Fruit fly (Drosophila melanogaster) whole organism, adult: ENCODE results near the gene Cad86C.

Source experiments
- CG11617 ChIP-seq: fragments of 200-800 bp; sonication (Bioruptor generic); optimal IDR thresholded peaks from 2 replicates; lab custom pipeline; 2017; ENCODE audit warnings: mild to moderate bottlenecking, missing biosample characterization, missing genetic modification reagents, missing genetic modification characterization
- CG12768 ChIP-seq: fragments of 200-800 bp; sonication (Bioruptor generic); optimal IDR thresholded peaks from 2 replicates; lab custom pipeline; 2017; ENCODE audit warnings: missing biosample characterization, missing genetic modification characterization, mild to moderate bottlenecking, moderate library complexity, missing genetic modification reagents
- CG14711 ChIP-seq: fragments of 200-800 bp; sonication (Bioruptor generic); optimal IDR thresholded peaks from 2 replicates; lab custom pipeline; 2018; ENCODE audit warnings: missing biosample characterization, mild to moderate bottlenecking, missing genetic modification characterization, moderate library complexity
- CG1620 ChIP-seq: fragments of 200-800 bp; sonication (Bioruptor generic); optimal IDR thresholded peaks from 2 replicates; lab custom pipeline; 2016; ENCODE audit warnings: missing biosample characterization, missing genetic modification characterization
- CG33017 ChIP-seq: fragments of 200-800 bp; sonication (Bioruptor generic); optimal IDR thresholded peaks from 2 replicates; lab custom pipeline; 2018; ENCODE audit warnings: missing biosample characterization, mild to moderate bottlenecking, missing genetic modification characterization, moderate library complexity
- CG5204 ChIP-seq: fragments of 200-800 bp; sonication (Bioruptor generic); optimal IDR thresholded peaks from 2 replicates; lab custom pipeline; 2016; ENCODE audit warnings: missing biosample characterization, missing genetic modification characterization
- CG7045 ChIP-seq: fragments of 200-800 bp; sonication (Bioruptor generic); optimal IDR thresholded peaks from 2 replicates; lab custom pipeline; 2017; ENCODE audit warnings: missing biosample characterization, mild to moderate bottlenecking, missing genetic modification characterization
- CG7101 ChIP-seq: fragments of 200-800 bp; sonication (Bioruptor generic); optimal IDR thresholded peaks from 2 replicates; lab custom pipeline; 2018; ENCODE audit warnings: missing biosample characterization, mild to moderate bottlenecking, missing genetic modification characterization, moderate library complexity
- Clk ChIP-seq: fragments of 200-800 bp; sonication (Bioruptor generic); optimal IDR thresholded peaks from 2 replicates; lab custom pipeline; 2017; ENCODE audit warnings: missing biosample characterization, missing genetic modification characterization
- Crg-1 ChIP-seq: fragments of 200-800 bp; sonication (Bioruptor generic); optimal IDR thresholded peaks from 2 replicates; lab custom pipeline; 2016; ENCODE audit warnings: missing biosample characterization, missing genetic modification characterization
- Hr96 ChIP-seq: fragments of 200-800 bp; sonication (Bioruptor generic); optimal IDR thresholded peaks from 2 replicates; lab custom pipeline; 2016; ENCODE audit warnings: missing biosample characterization, missing genetic modification characterization
- Mnt ChIP-seq: fragments of 200-800 bp; sonication (Bioruptor generic); optimal IDR thresholded peaks from 2 replicates; lab custom pipeline; 2016; ENCODE audit warnings: missing biosample characterization, mild to moderate bottlenecking, missing genetic modification characterization
- bab1 ChIP-seq: fragments of 200-800 bp; sonication (Bioruptor generic); optimal IDR thresholded peaks from 3 replicates; lab custom pipeline; 2019; ENCODE audit warnings: missing biosample characterization, mild to moderate bottlenecking, missing genetic modification characterization, moderate library complexity
- cic ChIP-seq: fragments of 200-800 bp; sonication (Bioruptor generic); optimal IDR thresholded peaks from 2 replicates; lab custom pipeline; 2017; ENCODE audit warnings: missing biosample characterization, mild to moderate bottlenecking, missing genetic modification characterization, moderate library complexity
- cnc ChIP-seq, 2 experiments: fragments of >200 bp; optimal IDR thresholded peaks; 2 replicates each; lab custom pipeline; 2017
- kay ChIP-seq: fragments of 200-800 bp; sonication (Bioruptor generic); peaks from one replicate; lab custom pipeline; 2016; ENCODE audit warnings: missing biosample characterization, missing genetic modification characterization, borderline replicate concordance
- ovo ChIP-seq: fragments of 200-800 bp; sonication (Bioruptor generic); optimal IDR thresholded peaks from 2 replicates; lab custom pipeline; 2016; ENCODE audit warnings: missing biosample characterization, missing genetic modification characterization
- pad ChIP-seq: fragments of 200-800 bp; sonication (Bioruptor generic); optimal IDR thresholded peaks from 3 replicates; lab custom pipeline; 2017; ENCODE audit warnings: missing biosample characterization, missing genetic modification characterization, mild to moderate bottlenecking, moderate library complexity, missing genetic modification reagents
- tj ChIP-seq: fragments of 200-800 bp; sonication (Bioruptor generic); optimal IDR thresholded peaks from 3 replicates; lab custom pipeline; 2017; ENCODE audit warnings: missing biosample characterization, mild to moderate bottlenecking, missing genetic modification characterization, moderate library complexity
- toe ChIP-seq: fragments of 200-800 bp; sonication (Bioruptor generic); optimal IDR thresholded peaks from 2 replicates; lab custom pipeline; 2016; ENCODE audit warnings: missing biosample characterization, missing genetic modification characterization

The Cad86C gene

dm6 chr3R:10854243-10854874 lies 27.5 kb downstream of the Cad86C start, which contains the start of the genes CG6567 and CG4511:
Gene CG6567 (minus strand): TSS chr3R:10854451.
Gene CG4511 (plus strand): TSS chr3R:10854501.
- TF ChIP-seq pad = peak; percentile 83
- peak in 1 of 2 experiments; percentile 43 for TF ChIP-seq cnc (optimal IDR thresholded peaks at IDR 0.05; lab: Kevin White, UChicago)
- peak; percentile 17 for TF ChIP-seq cic (GFP tag; lab: Kevin White, UChicago)
- TF ChIP-seq Hr96 (GFP tag; lab: Kevin White, UChicago) = no peak
- no peak for TF ChIP-seq CG14711 (tag; lab: Kevin White, UChicago)
- no peak for TF ChIP-seq CG33017
- peak; percentile 5 for TF ChIP-seq CG7101 (tag; lab: Kevin White, UChicago)
- peak; percentile 51 for TF ChIP-seq CG11617 (GFP tag; lab: Kevin White, UChicago)
- TF ChIP-seq kay (GFP tag; lab: Kevin White, UChicago) = no peak
- peak; percentile 74 for TF ChIP-seq CG12768
- TF ChIP-seq Mnt (GFP tag; lab: Kevin White, UChicago) = peak; percentile 29
- TF ChIP-seq ovo (GFP tag; lab: Kevin White, UChicago) = no peak
- peak; percentile 7 for TF ChIP-seq bab1 (GFP tag; lab: Kevin White, UChicago)
- peak; percentile 28 for TF ChIP-seq tj (GFP tag; lab: Kevin White, UChicago)
- no peak for TF ChIP-seq CG1620 (GFP tag; lab: Kevin White, UChicago)

dm6 chr3R:10856618-10857017 lies 29.7 kb downstream of the Cad86C start, which contains the start of gene CG4570:
Gene CG4570 (plus strand): TSS chr3R:10856807.
- no peak for TF ChIP-seq toe
- peak; percentile 13 for TF ChIP-seq CG14711 (tag; lab: Kevin White, UChicago)
- TF ChIP-seq Hr96 (GFP tag; lab: Kevin White, UChicago) = no peak
- no peak for TF ChIP-seq CG7101 (tag; lab: Kevin White, UChicago)
- TF ChIP-seq CG7045 = no peak
- TF ChIP-seq Mnt (GFP tag; lab: Kevin White, UChicago) = no peak
- TF ChIP-seq cic (GFP tag; lab: Kevin White, UChicago) = no peak
- TF ChIP-seq CG5204 (GFP tag; lab: Kevin White, UChicago) = no peak
- no peak for TF ChIP-seq Crg-1 (GFP tag; lab: Kevin White, UChicago)
- no peak for TF ChIP-seq tj (GFP tag; lab: Kevin White, UChicago)
- TF ChIP-seq kay (GFP tag; lab: Kevin White, UChicago) = no peak
- no peak for TF ChIP-seq Clk (GFP tag; lab: Kevin White, UChicago)
- no peak for TF ChIP-seq CG33017
- no peak for TF ChIP-seq CG12768
- no peak for TF ChIP-seq CG11617 (GFP tag; lab: Kevin White, UChicago)
- no peak for TF ChIP-seq CG1620 (GFP tag; lab: Kevin White, UChicago)
- no peak for TF ChIP-seq cnc (optimal IDR thresholded peaks at IDR 0.05; lab: Kevin White, UChicago)
- peak; percentile 23 for TF ChIP-seq ovo (GFP tag; lab: Kevin White, UChicago)
- TF ChIP-seq bab1 (GFP tag; lab: Kevin White, UChicago) = no peak
- TF ChIP-seq pad = peak; percentile 11

- no peak for TF ChIP-seq tj (GFP tag; lab: Kevin White, UChicago)
- TF ChIP-seq pad = no peak
- TF ChIP-seq CG7101 (tag; lab: Kevin White, UChicago) = no peak
- no peak for TF ChIP-seq toe
- TF ChIP-seq ovo (GFP tag; lab: Kevin White, UChicago) = no peak
- TF ChIP-seq CG33017 = no peak
- TF ChIP-seq CG14711 (tag; lab: Kevin White, UChicago) = no peak
- no peak for TF ChIP-seq bab1 (GFP tag; lab: Kevin White, UChicago)
- no peak for TF ChIP-seq Hr96 (GFP tag; lab: Kevin White, UChicago)
- TF ChIP-seq Mnt (GFP tag; lab: Kevin White, UChicago) = no peak
- no peak for TF ChIP-seq cnc (optimal IDR thresholded peaks at IDR 0.05; lab: Kevin White, UChicago)
- no peak for TF ChIP-seq CG12768
- TF ChIP-seq Crg-1 (GFP tag; lab: Kevin White, UChicago) = no peak
- TF ChIP-seq Clk (GFP tag; lab: Kevin White, UChicago) = no peak
These were observed 32.8 kb downstream of the Cad86C start, which contains the start of gene CG14694 for dm6 chr3R:10859713-10860112. Gene CG14694 (minus strand): TSS chr3R:10859813.

- peak; percentile 64 for TF ChIP-seq bab1 (GFP tag; lab: Kevin White, UChicago)
- TF ChIP-seq CG7101 (tag; lab: Kevin White, UChicago) = no peak
- TF ChIP-seq CG11617 (GFP tag; lab: Kevin White, UChicago) = peak; percentile 54
- TF ChIP-seq ovo (GFP tag; lab: Kevin White, UChicago) = no peak
- TF ChIP-seq CG12768 = peak; percentile 44
- TF ChIP-seq cic (GFP tag; lab: Kevin White, UChicago) = peak; percentile 87
- peak; percentile 90 for TF ChIP-seq Mnt (GFP tag; lab: Kevin White, UChicago)
- TF ChIP-seq Clk (GFP tag; lab: Kevin White, UChicago) = peak; percentile 18
- TF ChIP-seq CG1620 (GFP tag; lab: Kevin White, UChicago) = no peak
- peak; percentile 5 for TF ChIP-seq CG14711 (tag; lab: Kevin White, UChicago)
These were observed 36.0 kb downstream of the Cad86C start, which contains the start of gene CG6574 for dm6 chr3R:10862773-10863445. Gene CG6574 (minus strand): TSS chr3R:10862988.

- TF ChIP-seq CG33017 (peak; percentile 6), toe (no peak), kay (GFP tag; lab: Kevin White, UChicago) (no peak), CG1620 (GFP tag; lab: Kevin White, UChicago) (peak; percentile 10)
These were observed 36.6 kb downstream of the Cad86C start for dm6 chr3R:10863446-10863819.
